Fruit fly (Drosophila melanogaster): ENCODE measurements around the gene Nf-YC.

DNA sequence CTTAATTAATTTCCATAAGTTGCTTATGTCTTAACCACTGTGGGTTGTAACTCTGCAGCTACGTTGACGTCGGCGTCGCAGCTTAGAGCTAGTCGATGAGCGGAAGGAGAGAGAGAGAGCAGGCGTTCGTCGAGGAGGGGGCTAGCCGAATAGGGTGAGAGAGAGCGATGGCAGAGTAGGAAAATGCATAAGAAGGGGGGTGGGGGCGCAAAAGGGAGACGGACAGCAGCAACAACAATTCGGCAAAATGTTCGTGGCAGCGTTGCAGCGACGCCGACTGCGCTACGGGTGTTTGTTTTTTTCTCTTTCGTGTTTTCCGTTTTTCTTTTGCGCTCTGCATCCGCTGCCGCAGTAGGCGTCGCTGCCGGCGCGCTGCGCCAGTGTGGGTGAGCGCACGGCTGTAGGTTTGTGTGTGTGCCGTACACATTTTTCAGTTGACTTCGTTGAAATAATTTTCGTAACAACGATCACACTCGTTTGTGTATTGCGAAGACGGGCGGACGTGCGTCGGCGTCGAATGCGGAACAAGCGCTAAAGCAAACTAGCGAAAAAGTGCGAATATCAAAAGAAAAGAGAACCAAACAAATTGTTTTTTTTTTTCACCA lies 47.4 kb upstream of the Nf-YC start:
- TF ChIP-seq CTCF (optimal IDR thresholded peaks at IDR 0.05) (no peak), CG8478 (optimal IDR thresholded peaks at IDR 0.05) (no peak)
